Worm (Caenorhabditis elegans) whole organism, L4 larva: ENCODE measurements around the gene C13G3.1.

Experiments used
- F26F4.8 ChIP-seq: fragments of 200-800 bp; sonication (Bioruptor generic); conservative IDR thresholded peaks from 2 replicates; pipeline ENCODE4 v1.3.6; 2022; ENCODE audit warnings: missing genetic modification characterization, missing compliant biosample characterization
- F37D6.2 ChIP-seq: sonication (generic microtip); optimal IDR thresholded peaks from 2 replicates; lab custom pipeline; 2016; ENCODE audit warnings: mild to moderate bottlenecking, missing genetic modification characterization, missing compliant biosample characterization
- F44E2.7 ChIP-seq: fragments of 200-800 bp; sonication (Bioruptor generic); IDR thresholded peaks from 2 replicates; pipeline ENCODE4 v2.1.2; 2022; ENCODE audit warnings: missing genetic modification characterization, missing compliant biosample characterization
- Y48G9A.11 ChIP-seq: fragments of 200-800 bp; sonication (Bioruptor generic); IDR thresholded peaks from 2 replicates; pipeline ENCODE4 v1.3.6; 2022; ENCODE audit warnings: missing genetic modification reagents, missing genetic modification characterization, missing compliant biosample characterization
- ZK546.5 ChIP-seq, 2 experiments: sonication (generic microtip); optimal IDR thresholded peaks; 2 replicates each; lab custom pipeline; 2017; ENCODE audit warnings: missing biosample characterization in 2 of 2, missing genetic modification characterization in 2 of 2
- aly-2 ChIP-seq: sonication (generic microtip); optimal IDR thresholded peaks from 2 replicates; lab custom pipeline; 2018; ENCODE audit warnings: missing biosample characterization, missing genetic modification characterization
- ceh-82 ChIP-seq: sonication (generic microtip); optimal IDR thresholded peaks from 2 replicates; lab custom pipeline; 2017; ENCODE audit warnings: missing biosample characterization, missing genetic modification characterization
- cey-2 ChIP-seq: sonication (generic microtip); optimal IDR thresholded peaks from 3 replicates; lab custom pipeline; 2017; ENCODE audit warnings: missing genetic modification characterization, mild to moderate bottlenecking, missing compliant biosample characterization, antibody characterized with exemption, borderline replicate concordance; ENCODE audit not compliant: insufficient read depth
- daf-19 ChIP-seq: fragments of 200-800 bp; sonication (Bioruptor generic); conservative IDR thresholded peaks from 2 replicates; pipeline ENCODE4 v1.3.6; 2022; ENCODE audit warnings: missing genetic modification characterization, missing compliant biosample characterization
- daf-8 ChIP-seq: fragments of 200-800 bp; sonication (Bioruptor generic); IDR thresholded peaks from 2 replicates; pipeline ENCODE4 v1.3.6; 2022; ENCODE audit warnings: missing genetic modification characterization, missing compliant biosample characterization
- dmd-6 ChIP-seq: fragments of 200-800 bp; sonication (Bioruptor generic); IDR thresholded peaks from 2 replicates; pipeline ENCODE4 v1.3.6; 2022; ENCODE audit warnings: missing genetic modification reagents, missing genetic modification characterization, missing compliant biosample characterization
- dmd-9 ChIP-seq: fragments of 200-800 bp; sonication (Bioruptor generic); IDR thresholded peaks from 2 replicates; pipeline ENCODE4 v1.3.6; 2022; ENCODE audit warnings: missing genetic modification reagents, missing genetic modification characterization, missing compliant biosample characterization
- dpl-1 ChIP-seq: fragments of 150-350 bp; optimal IDR thresholded peaks from 2 replicates; lab custom pipeline; 2014; ENCODE audit warnings: missing biosample characterization, missing genetic modification reagents, missing genetic modification characterization
- dve-1 ChIP-seq: sonication (generic microtip); optimal IDR thresholded peaks from 2 replicates; lab custom pipeline; 2017; ENCODE audit warnings: antibody characterized with exemption, mild to moderate bottlenecking, missing genetic modification characterization, missing compliant biosample characterization; ENCODE audit not compliant: insufficient read depth
- egl-43 ChIP-seq: fragments of 200-800 bp; sonication (Bioruptor generic); IDR thresholded peaks from 2 replicates; pipeline ENCODE4 v1.3.6; 2022; ENCODE audit warnings: missing genetic modification reagents, missing genetic modification characterization, missing compliant biosample characterization
- fkh-10 ChIP-seq: fragments of 150-350 bp; optimal IDR thresholded peaks from 2 replicates; lab custom pipeline; 2014; ENCODE audit warnings: missing biosample characterization, missing genetic modification reagents, missing genetic modification characterization
- hif-1 ChIP-seq, 2 experiments: sonication (generic microtip); optimal IDR thresholded peaks; 2 replicates each; lab custom pipeline; 2016 to 2017; ENCODE audit warnings: missing compliant biosample characterization in 2 of 2, missing genetic modification characterization in 2 of 2, missing genetic modification reagents in 2 of 2, missing genotype in 2 of 2, mild to moderate bottlenecking in 1 of 2
- hlh-11 ChIP-seq: fragments of 200-800 bp; sonication (Bioruptor generic); optimal IDR thresholded peaks from 2 replicates; lab custom pipeline; 2018; ENCODE audit warnings: mild to moderate bottlenecking, missing genetic modification characterization, missing compliant biosample characterization
- hlh-30 ChIP-seq: sonication (generic microtip); optimal IDR thresholded peaks from 2 replicates; lab custom pipeline; 2017; ENCODE audit warnings: antibody characterized with exemption, mild to moderate bottlenecking, missing genetic modification characterization, missing compliant biosample characterization; ENCODE audit not compliant: insufficient read depth
- lin-1 ChIP-seq: fragments of 200-800 bp; sonication (Bioruptor generic); IDR thresholded peaks from 2 replicates; pipeline ENCODE4 v1.3.6; 2022; ENCODE audit warnings: missing genetic modification reagents, missing genetic modification characterization, missing compliant biosample characterization
- lin-13 ChIP-seq: fragments of 150-350 bp; optimal IDR thresholded peaks from 2 replicates; lab custom pipeline; 2014; ENCODE audit warnings: missing biosample characterization, missing genetic modification reagents, missing genetic modification characterization
- lin-38 ChIP-seq: fragments of 200-800 bp; sonication (Bioruptor generic); IDR thresholded peaks from 2 replicates; pipeline ENCODE4 v1.3.6; 2022; ENCODE audit warnings: missing genetic modification reagents, missing genetic modification characterization, missing compliant biosample characterization
- lir-3 ChIP-seq: sonication (generic microtip); optimal IDR thresholded peaks from 2 replicates; lab custom pipeline; 2016; ENCODE audit warnings: mild to moderate bottlenecking, missing genetic modification characterization, missing compliant biosample characterization
- lsy-2 ChIP-seq, 2 experiments: fragments of 150-350 bp in 1 of 2; sonication (generic microtip) in 1 of 2; optimal IDR thresholded peaks; 2 replicates each; lab custom pipeline; 2014 to 2017; ENCODE audit warnings: missing biosample characterization in 2 of 2, missing genetic modification characterization in 2 of 2
- madf-5 ChIP-seq, 2 experiments: fragments of 200-800 bp; sonication (Bioruptor generic); IDR thresholded peaks; 2 replicates each; pipeline ENCODE4 v1.3.6; 2022; ENCODE audit warnings: missing compliant biosample characterization in 2 of 2, missing genetic modification characterization in 2 of 2
- mdl-1 ChIP-seq, 2 experiments: fragments of 150-350 bp in 1 of 2; sonication (generic microtip) in 1 of 2; optimal IDR thresholded peaks; 2 replicates each; lab custom pipeline; 2014 to 2017; ENCODE audit warnings: missing biosample characterization in 2 of 2, missing genetic modification characterization in 2 of 2
- mes-2 ChIP-seq: sonication (generic microtip); optimal IDR thresholded peaks from 2 replicates; lab custom pipeline; 2016; ENCODE audit warnings: missing genotype, mild to moderate bottlenecking, missing genetic modification characterization, missing compliant biosample characterization; ENCODE audit not compliant: poor library complexity, severe bottlenecking
- mxl-2 ChIP-seq: fragments of 200-800 bp; sonication (Bioruptor generic); conservative IDR thresholded peaks from 2 replicates; pipeline ENCODE4 v1.3.6; 2022; ENCODE audit warnings: missing genetic modification reagents, missing genetic modification characterization, missing compliant biosample characterization
- mxl-3 ChIP-seq: fragments of 200-800 bp; sonication (Bioruptor generic); optimal IDR thresholded peaks from 2 replicates; lab custom pipeline; 2018; ENCODE audit warnings: mild to moderate bottlenecking, missing genetic modification characterization, missing compliant biosample characterization
- nhr-11 ChIP-seq: fragments of 150-350 bp; optimal IDR thresholded peaks from 2 replicates; lab custom pipeline; 2014; ENCODE audit warnings: missing biosample characterization, missing genetic modification characterization
- nhr-28 ChIP-seq: fragments of 150-350 bp; optimal IDR thresholded peaks from 2 replicates; lab custom pipeline; 2014; ENCODE audit warnings: missing biosample characterization, missing genetic modification characterization
- nhr-42 ChIP-seq: fragments of 200-800 bp; sonication (Bioruptor generic); IDR thresholded peaks from 2 replicates; pipeline ENCODE4 v1.3.6; 2022; ENCODE audit warnings: missing genetic modification characterization, missing compliant biosample characterization
- nhr-77 ChIP-seq: fragments of 150-350 bp; optimal IDR thresholded peaks from 2 replicates; lab custom pipeline; 2014; ENCODE audit warnings: missing biosample characterization, missing genetic modification characterization
- pha-4 ChIP-seq, 2 experiments: fragments of 150-350 bp in 1 of 2; fragments of 200-800 bp in 1 of 2; sonication (Bioruptor generic) in 1 of 2; IDR thresholded peaks in 1 of 2; optimal IDR thresholded peaks in 1 of 2; 2 replicates each; pipeline versions ENCODE4 v1.3.6 to Lab custom; 2014 to 2022; ENCODE audit warnings: missing genetic modification characterization in 2 of 2, missing genetic modification reagents in 2 of 2, missing biosample characterization in 1 of 2, missing compliant biosample characterization in 1 of 2
- pqm-1 ChIP-seq: sonication (generic microtip); optimal IDR thresholded peaks from 2 replicates; lab custom pipeline; 2017; ENCODE audit warnings: missing biosample characterization, missing genetic modification characterization
- sdz-12 ChIP-seq: fragments of 200-800 bp; sonication (Bioruptor generic); optimal IDR thresholded peaks from 2 replicates; lab custom pipeline; 2018; ENCODE audit warnings: mild to moderate bottlenecking, missing genetic modification characterization, missing compliant biosample characterization
- spr-3 ChIP-seq: fragments of 200-800 bp; sonication (Bioruptor generic); optimal IDR thresholded peaks from 2 replicates; lab custom pipeline; 2018; ENCODE audit warnings: mild to moderate bottlenecking, missing genetic modification characterization, missing compliant biosample characterization
- tag-97 ChIP-seq: fragments of 200-800 bp; sonication (Bioruptor generic); IDR thresholded peaks from 2 replicates; pipeline ENCODE4 v1.3.6; 2022; ENCODE audit warnings: missing genetic modification characterization, missing compliant biosample characterization
- unc-130 ChIP-seq: sonication (generic microtip); optimal IDR thresholded peaks from 2 replicates; lab custom pipeline; 2016; ENCODE audit warnings: missing genetic modification reagents, missing genetic modification characterization, missing compliant biosample characterization
- unc-62 ChIP-seq, 3 experiments: fragments of 150-350 bp in 1 of 3; sonication (generic microtip); optimal IDR thresholded peaks in 2 of 3; peaks in 1 of 3; 1 replicate in 1 of 3; 2 replicates in 2 of 3; lab custom pipeline; 2014 to 2017; ENCODE audit warnings: missing biosample characterization in 3 of 3, missing genetic modification characterization in 3 of 3, missing genetic modification reagents in 3 of 3, missing genotype in 1 of 3
- vab-7 ChIP-seq: fragments of 200-800 bp; sonication (Bioruptor generic); IDR thresholded peaks from 2 replicates; pipeline ENCODE4 v1.3.6; 2022; ENCODE audit warnings: missing genetic modification reagents, missing genetic modification characterization, missing compliant biosample characterization
- zip-2 ChIP-seq: fragments of 150-350 bp; optimal IDR thresholded peaks from 2 replicates; lab custom pipeline; 2014; ENCODE audit warnings: missing biosample characterization, missing genetic modification characterization
- ztf-11 ChIP-seq: fragments of 150-350 bp; optimal IDR thresholded peaks from 2 replicates; lab custom pipeline; 2014; ENCODE audit warnings: missing biosample characterization, missing genetic modification characterization
- ztf-7 ChIP-seq: fragments of 150-350 bp; optimal IDR thresholded peaks from 2 replicates; lab custom pipeline; 2014; ENCODE audit warnings: missing biosample characterization, missing genetic modification characterization

The C13G3.1 gene

ce11 chrV:11040473-11040872, 28.2 kb upstream of the C13G3.1 start, which contains the start of gene C45B11.8:
TSS of gene C45B11.8 (plus strand) at chrV:11040773.
- TF ChIP-seq ZK546.5 (tag; optimal IDR thresholded peaks at IDR 0.05; lab: Kevin White, UChicago): no peak
- TF ChIP-seq unc-62 (GFP tag; optimal IDR thresholded peaks at IDR 0.05 in 1 of 2; lab: Kevin White, UChicago): no peak
- TF ChIP-seq unc-62 (tag; optimal IDR thresholded peaks at IDR 0.05; lab: Kevin White, UChicago): no peak
- no peak for TF ChIP-seq ceh-82 (tag; lab: Kevin White, UChicago)
- TF ChIP-seq dmd-9: no peak
- TF ChIP-seq cey-2 (tag; lab: Kevin White, UChicago): no peak
- TF ChIP-seq mxl-3 (GFP tag; lab: Kevin White, UChicago): no peak
- no peak for TF ChIP-seq F26F4.8 (GFP tag; lab: Robert Waterston, UW)
- TF ChIP-seq lin-1 (GFP tag; lab: Robert Waterston, UW): no peak
- no peak for TF ChIP-seq zip-2 (tag; lab: Kevin White, UChicago)
- TF ChIP-seq sdz-12 (GFP tag; lab: Kevin White, UChicago): no peak
- TF ChIP-seq madf-5 (GFP tag; IDR thresholded peaks at IDR 0.05; lab: Robert Waterston, UW): no peak
- no peak for TF ChIP-seq ztf-7 (tag; lab: Kevin White, UChicago)
- no peak for TF ChIP-seq egl-43 (GFP tag; lab: Robert Waterston, UW)
- no peak for TF ChIP-seq nhr-42 (GFP tag; lab: Robert Waterston, UW)
- TF ChIP-seq aly-2: no peak
- no peak for TF ChIP-seq nhr-11 (tag; lab: Kevin White, UChicago)
- TF ChIP-seq lir-3 (tag; lab: Kevin White, UChicago): no peak
- TF ChIP-seq vab-7 (GFP tag; lab: Robert Waterston, UW): no peak

ce11 chrV:11040020-11040419, 27.8 kb upstream of the C13G3.1 start, which contains the start of gene C45B11.9:
TSS of gene C45B11.9 (plus strand) at chrV:11040320.
- no peak for TF ChIP-seq ztf-11 (tag; lab: Kevin White, UChicago)
- TF ChIP-seq madf-5 (GFP tag; IDR thresholded peaks at IDR 0.05; lab: Robert Waterston, UW): no peak

- TF ChIP-seq tag-97 (GFP tag; lab: Robert Waterston, UW) (no peak), unc-130 (GFP tag; lab: Kevin White, UChicago) (peak; percentile 91), dpl-1 (peak; percentile 65), F37D6.2 (tag; lab: Kevin White, UChicago) (peak; percentile 46), mdl-1 (tag; optimal IDR thresholded peaks at IDR 0.05; lab: Kevin White, UChicago) (peak in 1 of 2 experiments; percentile 58), mxl-2 (GFP tag; lab: Robert Waterston, UW) (no peak), dve-1 (tag; lab: Kevin White, UChicago) (peak; percentile 74), lin-38 (peak; percentile 95), daf-8 (GFP tag; lab: Robert Waterston, UW) (no peak), pha-4 (GFP tag; IDR thresholded peaks at IDR 0.05; lab: Robert Waterston, UW) (0 out of 2 replicates have a peak, but pooled peaks have one; percentile 8), pha-4 (tag; optimal IDR thresholded peaks at IDR 0.05; lab: Kevin White, UChicago) (no peak), pqm-1 (peak; percentile 0), hlh-11 (tag; lab: Kevin White, UChicago) (peak; percentile 72), mxl-3 (GFP tag; lab: Kevin White, UChicago) (peak; percentile 81), hlh-30 (peak; percentile 57), mes-2 (peak; percentile 89), nhr-77 (peak; percentile 83), spr-3 (no peak), fkh-10 (GFP tag; lab: Kevin White, UChicago) (peak; percentile 90), vab-7 (GFP tag; lab: Robert Waterston, UW) (peak; percentile 67), dmd-6 (peak; percentile 35; the same call in 1 of the 2 replicates), F44E2.7 (GFP tag; lab: Robert Waterston, UW) (no peak), lin-13 (peak; percentile 69), Y48G9A.11 (GFP tag; lab: Robert Waterston, UW) (0 out of 2 replicates have a peak, but pooled peaks have one; percentile 45), F26F4.8 (GFP tag; lab: Robert Waterston, UW) (no peak), ZK546.5 (tag; optimal IDR thresholded peaks at IDR 0.05; lab: Kevin White, UChicago) (no peak), daf-19 (GFP tag; lab: Robert Waterston, UW) (0 out of 2 replicates have a peak, but pooled peaks have one; percentile 44), lsy-2 (tag; optimal IDR thresholded peaks at IDR 0.05; lab: Kevin White, UChicago) (peak; percentile 38 to 83), nhr-28 (tag; lab: Kevin White, UChicago) (peak; percentile 67), hif-1 (tag; optimal IDR thresholded peaks at IDR 0.05; lab: Kevin White, UChicago) (peak in 1 of 2 experiments; percentile 93)
Observed at ce11 chrV:11039379-11039954, 27.2 kb upstream of the C13G3.1 start, which contains the start of gene pak-2. TSS of gene pak-2 (minus strand) at chrV:11039429.
